Worm (Caenorhabditis elegans) whole organism, L4 larva: ENCODE measurements around the gene twk-49.

Source experiments
- D1046.2 ChIP-seq: fragments of 200-800 bp; sonication (Bioruptor generic); IDR thresholded peaks from 2 replicates; pipeline ENCODE4 v1.3.6; 2022; ENCODE audit warnings: missing genetic modification characterization, missing compliant biosample characterization
- F26F4.8 ChIP-seq: fragments of 200-800 bp; sonication (Bioruptor generic); conservative IDR thresholded peaks from 2 replicates; pipeline ENCODE4 v1.3.6; 2022; ENCODE audit warnings: missing genetic modification characterization, missing compliant biosample characterization
- F37D6.2 ChIP-seq: sonication (generic microtip); optimal IDR thresholded peaks from 2 replicates; lab custom pipeline; 2016; ENCODE audit warnings: mild to moderate bottlenecking, missing genetic modification characterization, missing compliant biosample characterization
- Y5F2A.4 ChIP-seq: fragments of 200-800 bp; sonication (Bioruptor generic); optimal IDR thresholded peaks from 2 replicates; lab custom pipeline; 2018; ENCODE audit warnings: mild to moderate bottlenecking, missing genetic modification characterization, missing compliant biosample characterization
- Y75B8A.6 ChIP-seq: fragments of 200-800 bp; sonication (Bioruptor generic); IDR thresholded peaks from 2 replicates; pipeline ENCODE4 v1.3.6; 2022; ENCODE audit warnings: missing genetic modification reagents, missing genetic modification characterization, missing compliant biosample characterization
- ZK337.2 ChIP-seq: fragments of 200-800 bp; sonication (Bioruptor generic); IDR thresholded peaks from 2 replicates; pipeline ENCODE4 v1.3.6; 2022; ENCODE audit warnings: missing genetic modification reagents, missing genetic modification characterization, missing compliant biosample characterization
- ZK546.5 ChIP-seq, 2 experiments: sonication (generic microtip); optimal IDR thresholded peaks; 2 replicates each; lab custom pipeline; 2017; ENCODE audit warnings: missing biosample characterization in 2 of 2, missing genetic modification characterization in 2 of 2
- aly-2 ChIP-seq: sonication (generic microtip); optimal IDR thresholded peaks from 2 replicates; lab custom pipeline; 2018; ENCODE audit warnings: missing biosample characterization, missing genetic modification characterization
- attf-4 ChIP-seq: sonication (generic microtip); optimal IDR thresholded peaks from 3 replicates; lab custom pipeline; 2017; ENCODE audit warnings: missing biosample characterization, missing genetic modification characterization
- ceh-28 ChIP-seq: fragments of 150-350 bp; optimal IDR thresholded peaks from 2 replicates; lab custom pipeline; 2014; ENCODE audit warnings: missing biosample characterization, missing genetic modification reagents, missing genetic modification characterization
- ceh-62 ChIP-seq: sonication (generic microtip); optimal IDR thresholded peaks from 2 replicates; lab custom pipeline; 2017; ENCODE audit warnings: missing biosample characterization, missing genetic modification characterization
- cey-2 ChIP-seq: sonication (generic microtip); optimal IDR thresholded peaks from 3 replicates; lab custom pipeline; 2017; ENCODE audit warnings: missing genetic modification characterization, mild to moderate bottlenecking, missing compliant biosample characterization, antibody characterized with exemption, borderline replicate concordance; ENCODE audit not compliant: insufficient read depth
- daf-16 ChIP-seq, 3 experiments: sonication (generic microtip); optimal IDR thresholded peaks; 2 replicates each; lab custom pipeline; 2016 to 2017; ENCODE audit warnings: missing genetic modification characterization in 3 of 3, missing genetic modification reagents in 3 of 3, mild to moderate bottlenecking in 2 of 3, missing compliant biosample characterization in 2 of 3, missing biosample characterization in 1 of 3, moderate library complexity in 1 of 3
- dmd-6 ChIP-seq: fragments of 200-800 bp; sonication (Bioruptor generic); IDR thresholded peaks from 2 replicates; pipeline ENCODE4 v1.3.6; 2022; ENCODE audit warnings: missing genetic modification reagents, missing genetic modification characterization, missing compliant biosample characterization
- dmd-8 ChIP-seq: fragments of 200-800 bp; sonication (Bioruptor generic); IDR thresholded peaks from 2 replicates; pipeline ENCODE4 v1.3.6; 2022; ENCODE audit warnings: missing genetic modification characterization, missing compliant biosample characterization
- dmd-9 ChIP-seq: fragments of 200-800 bp; sonication (Bioruptor generic); IDR thresholded peaks from 2 replicates; pipeline ENCODE4 v1.3.6; 2022; ENCODE audit warnings: missing genetic modification reagents, missing genetic modification characterization, missing compliant biosample characterization
- dve-1 ChIP-seq: sonication (generic microtip); optimal IDR thresholded peaks from 2 replicates; lab custom pipeline; 2017; ENCODE audit warnings: antibody characterized with exemption, mild to moderate bottlenecking, missing genetic modification characterization, missing compliant biosample characterization; ENCODE audit not compliant: insufficient read depth
- fkh-10 ChIP-seq: fragments of 150-350 bp; optimal IDR thresholded peaks from 2 replicates; lab custom pipeline; 2014; ENCODE audit warnings: missing biosample characterization, missing genetic modification reagents, missing genetic modification characterization
- lin-1 ChIP-seq: fragments of 200-800 bp; sonication (Bioruptor generic); IDR thresholded peaks from 2 replicates; pipeline ENCODE4 v1.3.6; 2022; ENCODE audit warnings: missing genetic modification reagents, missing genetic modification characterization, missing compliant biosample characterization
- lin-38 ChIP-seq: fragments of 200-800 bp; sonication (Bioruptor generic); IDR thresholded peaks from 2 replicates; pipeline ENCODE4 v1.3.6; 2022; ENCODE audit warnings: missing genetic modification reagents, missing genetic modification characterization, missing compliant biosample characterization
- lin-39 ChIP-seq: fragments of 150-350 bp; optimal IDR thresholded peaks from 2 replicates; lab custom pipeline; 2014; ENCODE audit warnings: missing biosample characterization, missing genetic modification reagents, missing genetic modification characterization
- lir-3 ChIP-seq: sonication (generic microtip); optimal IDR thresholded peaks from 2 replicates; lab custom pipeline; 2016; ENCODE audit warnings: mild to moderate bottlenecking, missing genetic modification characterization, missing compliant biosample characterization
- lsy-2 ChIP-seq, 2 experiments: fragments of 150-350 bp in 1 of 2; sonication (generic microtip) in 1 of 2; optimal IDR thresholded peaks; 2 replicates each; lab custom pipeline; 2014 to 2017; ENCODE audit warnings: missing biosample characterization in 2 of 2, missing genetic modification characterization in 2 of 2
- madf-5 ChIP-seq, 2 experiments: fragments of 200-800 bp; sonication (Bioruptor generic); IDR thresholded peaks; 2 replicates each; pipeline ENCODE4 v1.3.6; 2022; ENCODE audit warnings: missing compliant biosample characterization in 2 of 2, missing genetic modification characterization in 2 of 2
- madf-9 ChIP-seq: fragments of 200-800 bp; sonication (Bioruptor generic); conservative IDR thresholded peaks from 2 replicates; pipeline ENCODE4 v1.3.6; 2022; ENCODE audit warnings: missing genetic modification reagents, missing genetic modification characterization, missing compliant biosample characterization
- mdl-1 ChIP-seq, 2 experiments: fragments of 150-350 bp in 1 of 2; sonication (generic microtip) in 1 of 2; optimal IDR thresholded peaks; 2 replicates each; lab custom pipeline; 2014 to 2017; ENCODE audit warnings: missing biosample characterization in 2 of 2, missing genetic modification characterization in 2 of 2
- mxl-2 ChIP-seq: fragments of 200-800 bp; sonication (Bioruptor generic); conservative IDR thresholded peaks from 2 replicates; pipeline ENCODE4 v1.3.6; 2022; ENCODE audit warnings: missing genetic modification reagents, missing genetic modification characterization, missing compliant biosample characterization
- mxl-3 ChIP-seq: fragments of 200-800 bp; sonication (Bioruptor generic); optimal IDR thresholded peaks from 2 replicates; lab custom pipeline; 2018; ENCODE audit warnings: mild to moderate bottlenecking, missing genetic modification characterization, missing compliant biosample characterization
- nhr-102 ChIP-seq: sonication (generic microtip); optimal IDR thresholded peaks from 2 replicates; lab custom pipeline; 2016; ENCODE audit warnings: mild to moderate bottlenecking, missing genetic modification characterization, moderate library complexity, missing compliant biosample characterization
- nhr-11 ChIP-seq: fragments of 150-350 bp; optimal IDR thresholded peaks from 2 replicates; lab custom pipeline; 2014; ENCODE audit warnings: missing biosample characterization, missing genetic modification characterization
- nhr-237 ChIP-seq: sonication (generic microtip); optimal IDR thresholded peaks from 2 replicates; lab custom pipeline; 2017; ENCODE audit warnings: missing biosample characterization, missing genetic modification characterization
- nhr-25 ChIP-seq: sonication (generic microtip); optimal IDR thresholded peaks from 2 replicates; lab custom pipeline; 2017; ENCODE audit warnings: missing genetic modification characterization, mild to moderate bottlenecking, missing compliant biosample characterization, antibody characterized with exemption, moderate library complexity, borderline replicate concordance; ENCODE audit not compliant: insufficient read depth
- nhr-28 ChIP-seq: fragments of 150-350 bp; optimal IDR thresholded peaks from 2 replicates; lab custom pipeline; 2014; ENCODE audit warnings: missing biosample characterization, missing genetic modification characterization
- nhr-48 ChIP-seq: sonication (generic microtip); optimal IDR thresholded peaks from 2 replicates; lab custom pipeline; 2016; ENCODE audit warnings: mild to moderate bottlenecking, missing genetic modification characterization, missing compliant biosample characterization
- nhr-6 ChIP-seq: fragments of 150-350 bp; optimal IDR thresholded peaks from 2 replicates; lab custom pipeline; 2014; ENCODE audit warnings: missing biosample characterization, missing genetic modification characterization
- nhr-77 ChIP-seq: fragments of 150-350 bp; optimal IDR thresholded peaks from 2 replicates; lab custom pipeline; 2014; ENCODE audit warnings: missing biosample characterization, missing genetic modification characterization
- rbr-2 ChIP-seq: sonication (generic microtip); optimal IDR thresholded peaks from 2 replicates; lab custom pipeline; 2016; ENCODE audit warnings: missing genotype, missing genetic modification characterization, missing compliant biosample characterization
- sdz-12 ChIP-seq: fragments of 200-800 bp; sonication (Bioruptor generic); optimal IDR thresholded peaks from 2 replicates; lab custom pipeline; 2018; ENCODE audit warnings: mild to moderate bottlenecking, missing genetic modification characterization, missing compliant biosample characterization
- skn-1 ChIP-seq: fragments of 150-350 bp; optimal IDR thresholded peaks from 2 replicates; lab custom pipeline; 2014; ENCODE audit warnings: missing biosample characterization, missing genetic modification characterization
- snpc-1.2 ChIP-seq: fragments of 200-800 bp; sonication (Bioruptor generic); IDR thresholded peaks from 2 replicates; pipeline ENCODE4 v1.3.6; 2022; ENCODE audit warnings: missing genetic modification reagents, missing genetic modification characterization, missing compliant biosample characterization
- unc-62 ChIP-seq, 3 experiments: fragments of 150-350 bp in 1 of 3; sonication (generic microtip); optimal IDR thresholded peaks in 2 of 3; peaks in 1 of 3; 1 replicate in 1 of 3; 2 replicates in 2 of 3; lab custom pipeline; 2014 to 2017; ENCODE audit warnings: missing biosample characterization in 3 of 3, missing genetic modification characterization in 3 of 3, missing genetic modification reagents in 3 of 3, missing genotype in 1 of 3
- zag-1 ChIP-seq: fragments of 150-350 bp; optimal IDR thresholded peaks from 2 replicates; lab custom pipeline; 2014; ENCODE audit warnings: missing biosample characterization, missing genetic modification characterization
- zfp-2 ChIP-seq: sonication (generic microtip); optimal IDR thresholded peaks from 2 replicates; lab custom pipeline; 2016; ENCODE audit warnings: mild to moderate bottlenecking, missing genetic modification characterization, missing compliant biosample characterization
- zfp-3 ChIP-seq: fragments of 200-800 bp; sonication (Bioruptor generic); conservative IDR thresholded peaks from 2 replicates; pipeline ENCODE4 v1.3.6; 2022; ENCODE audit warnings: missing genetic modification reagents, missing genetic modification characterization, missing compliant biosample characterization
- zip-11 ChIP-seq: fragments of 200-800 bp; sonication (Bioruptor generic); IDR thresholded peaks from 2 replicates; pipeline ENCODE4 v1.3.6; 2022; ENCODE audit warnings: missing genetic modification characterization, missing compliant biosample characterization
- ztf-11 ChIP-seq: fragments of 150-350 bp; optimal IDR thresholded peaks from 2 replicates; lab custom pipeline; 2014; ENCODE audit warnings: missing biosample characterization, missing genetic modification characterization

twk-49 gene

ce11 chrII:6531527-6531926, 32.6 kb upstream of the twk-49 start, which contains the start of gene abch-1:
Gene abch-1 (minus strand): TSS chrII:6531627.
- TF ChIP-seq dve-1 (no peak), mdl-1 (tag; optimal IDR thresholded peaks at IDR 0.05; lab: Kevin White, UChicago) (no peak), madf-9 (GFP tag; lab: Robert Waterston, UW) (no peak), ZK546.5 (tag; optimal IDR thresholded peaks at IDR 0.05; lab: Kevin White, UChicago) (no peak), nhr-6 (tag; lab: Kevin White, UChicago) (no peak), cey-2 (tag; lab: Kevin White, UChicago) (no peak), skn-1 (tag; lab: Kevin White, UChicago) (no peak), Y5F2A.4 (GFP tag; lab: Kevin White, UChicago) (no peak), zip-11 (GFP tag; lab: Robert Waterston, UW) (no peak), zfp-3 (GFP tag; lab: Robert Waterston, UW) (no peak), nhr-77 (no peak), lin-39 (tag; lab: Kevin White, UChicago) (no peak), dmd-6 (GFP tag; lab: Robert Waterston, UW) (no peak), ceh-62 (tag; lab: Kevin White, UChicago) (no peak), lir-3 (tag; lab: Kevin White, UChicago) (no peak), ZK337.2 (GFP tag; lab: Robert Waterston, UW) (no peak), lsy-2 (tag; optimal IDR thresholded peaks at IDR 0.05; lab: Kevin White, UChicago) (no peak), ceh-28 (tag; lab: Kevin White, UChicago) (no peak)

ce11 chrII:6528629-6529028, 29.7 kb upstream of the twk-49 start, which contains the start of gene C56E6.4:
Gene C56E6.4 (minus strand): TSS chrII:6528729.
- TF ChIP-seq snpc-1.2 (GFP tag; lab: Robert Waterston, UW) = no peak
- no peak for TF ChIP-seq nhr-25
- TF ChIP-seq F37D6.2 = no peak
- TF ChIP-seq lsy-2 (tag; optimal IDR thresholded peaks at IDR 0.05; lab: Kevin White, UChicago) = no peak
- no peak for TF ChIP-seq rbr-2 (tag; lab: Kevin White, UChicago)
- TF ChIP-seq aly-2 = no peak
- TF ChIP-seq fkh-10 (GFP tag; lab: Kevin White, UChicago) = no peak
- no peak for TF ChIP-seq nhr-28 (tag; lab: Kevin White, UChicago)
- no peak for TF ChIP-seq zag-1 (tag; lab: Kevin White, UChicago)
- no peak for TF ChIP-seq lin-38 (GFP tag; lab: Robert Waterston, UW)
- no peak for TF ChIP-seq ztf-11 (tag; lab: Kevin White, UChicago)
- TF ChIP-seq lin-1 = no peak
- TF ChIP-seq daf-16 (GFP tag; optimal IDR thresholded peaks at IDR 0.05; lab: Kevin White, UChicago) = no peak
- TF ChIP-seq daf-16 (tag; optimal IDR thresholded peaks at IDR 0.05; lab: Kevin White, UChicago) = no peak
- TF ChIP-seq nhr-237 (tag; lab: Kevin White, UChicago) = no peak
- no peak for TF ChIP-seq Y75B8A.6
- TF ChIP-seq mdl-1 (tag; optimal IDR thresholded peaks at IDR 0.05; lab: Kevin White, UChicago) = no peak

- TF ChIP-seq nhr-48 (tag; lab: Kevin White, UChicago) (no peak), dmd-9 (GFP tag; lab: Robert Waterston, UW) (no peak), nhr-25 (no peak), cey-2 (tag; lab: Kevin White, UChicago) (no peak), zfp-2 (tag; lab: Kevin White, UChicago) (no peak), mxl-2 (GFP tag; lab: Robert Waterston, UW) (no peak), daf-16 (GFP tag; optimal IDR thresholded peaks at IDR 0.05; lab: Kevin White, UChicago) (no peak), daf-16 (tag; optimal IDR thresholded peaks at IDR 0.05; lab: Kevin White, UChicago) (peak; percentile 91), mxl-3 (no peak), nhr-11 (tag; lab: Kevin White, UChicago) (no peak), nhr-77 (no peak), dmd-8 (GFP tag; lab: Robert Waterston, UW) (no peak), madf-5 (GFP tag; IDR thresholded peaks at IDR 0.05; lab: Robert Waterston, UW) (no peak), lin-38 (GFP tag; lab: Robert Waterston, UW) (peak; percentile 34; the same call in 1 of the 2 replicates), attf-4 (tag; lab: Kevin White, UChicago) (no peak), unc-62 (GFP tag; optimal IDR thresholded peaks at IDR 0.05 in 1 of 2; lab: Kevin White, UChicago) (peak in 1 of 2 experiments; percentile 10), unc-62 (tag; optimal IDR thresholded peaks at IDR 0.05; lab: Kevin White, UChicago) (no peak), nhr-28 (tag; lab: Kevin White, UChicago) (no peak), F26F4.8 (no peak), sdz-12 (GFP tag; lab: Kevin White, UChicago) (no peak), D1046.2 (GFP tag; lab: Robert Waterston, UW) (no peak), nhr-102 (tag; lab: Kevin White, UChicago) (peak; percentile 52), F37D6.2 (no peak), mdl-1 (tag; optimal IDR thresholded peaks at IDR 0.05; lab: Kevin White, UChicago) (no peak)
Measured at ce11 chrII:6526136-6526684, 27.2 kb upstream of the twk-49 start.
